Worm (Caenorhabditis elegans) whole organism, young adult: ENCODE results near the gene F16G10.13.

ENCODE experiments used
- C17E4.6 ChIP-seq: fragments of 200-800 bp; sonication (Bioruptor generic); IDR thresholded peaks from 2 replicates; pipeline ENCODE4 v1.3.6; 2022; ENCODE audit warnings: missing genetic modification reagents, missing genetic modification characterization, missing compliant biosample characterization
- F22D6.2 ChIP-seq: sonication (generic microtip); optimal IDR thresholded peaks from 2 replicates; lab custom pipeline; 2016; ENCODE audit warnings: mild to moderate bottlenecking, missing genetic modification characterization, missing compliant biosample characterization
- F23B12.7 ChIP-seq: sonication (generic microtip); optimal IDR thresholded peaks from 2 replicates; lab custom pipeline; 2017; ENCODE audit warnings: missing genetic modification characterization, mild to moderate bottlenecking, missing compliant biosample characterization, antibody characterized with exemption, moderate library complexity; ENCODE audit not compliant: insufficient read depth
- F49E8.2 ChIP-seq: sonication (generic microtip); optimal IDR thresholded peaks from 3 replicates; lab custom pipeline; 2017; ENCODE audit warnings: missing genetic modification characterization, mild to moderate bottlenecking, missing compliant biosample characterization, antibody characterized with exemption, moderate library complexity; ENCODE audit not compliant: insufficient read depth
- F52B5.7 ChIP-seq: sonication (generic microtip); optimal IDR thresholded peaks from 2 replicates; lab custom pipeline; 2016; ENCODE audit warnings: mild to moderate bottlenecking, missing genetic modification characterization, missing compliant biosample characterization
- T26A5.8 ChIP-seq: sonication (generic microtip); optimal IDR thresholded peaks from 2 replicates; lab custom pipeline; 2016; ENCODE audit warnings: missing genetic modification characterization, missing compliant biosample characterization
- Y79H2A.3 ChIP-seq: fragments of 200-800 bp; sonication (Bioruptor generic); conservative IDR thresholded peaks from 2 replicates; pipeline ENCODE4 v1.3.6; 2022; ENCODE audit warnings: missing genetic modification reagents, missing genetic modification characterization, missing compliant biosample characterization
- akir-1 ChIP-seq: fragments of 200-800 bp; sonication (Bioruptor generic); optimal IDR thresholded peaks from 2 replicates; lab custom pipeline; 2018; ENCODE audit warnings: mild to moderate bottlenecking, missing genetic modification characterization, moderate library complexity, missing compliant biosample characterization
- aptf-3 ChIP-seq: fragments of 200-800 bp; sonication (Bioruptor generic); IDR thresholded peaks from 2 replicates; pipeline ENCODE4 v1.3.6; 2022; ENCODE audit warnings: missing genetic modification characterization, missing compliant biosample characterization
- attf-5 ChIP-seq: fragments of 200-800 bp; sonication (Bioruptor generic); optimal IDR thresholded peaks from 2 replicates; lab custom pipeline; 2018; ENCODE audit warnings: mild to moderate bottlenecking, missing genetic modification characterization, missing compliant biosample characterization
- ccch-3 ChIP-seq: fragments of 200-800 bp; sonication (Bioruptor generic); optimal IDR thresholded peaks from 2 replicates; lab custom pipeline; 2018; ENCODE audit warnings: mild to moderate bottlenecking, missing genetic modification characterization, missing compliant biosample characterization
- ceh-91 ChIP-seq: fragments of 200-800 bp; sonication (Bioruptor generic); IDR thresholded peaks from 2 replicates; pipeline ENCODE4 v1.3.6; 2022; ENCODE audit warnings: missing genetic modification reagents, missing genetic modification characterization, missing compliant biosample characterization
- dpl-1 ChIP-seq: fragments of 150-350 bp; optimal IDR thresholded peaks from 2 replicates; lab custom pipeline; 2014; ENCODE audit warnings: missing biosample characterization, missing genetic modification reagents, missing genetic modification characterization
- efl-1 ChIP-seq: fragments of 150-350 bp; optimal IDR thresholded peaks from 2 replicates; lab custom pipeline; 2014; ENCODE audit warnings: missing biosample characterization, missing genetic modification reagents, missing genetic modification characterization
- egl-18 ChIP-seq: fragments of 200-800 bp; sonication (Bioruptor generic); IDR thresholded peaks from 2 replicates; pipeline ENCODE4 v1.3.6; 2022; ENCODE audit warnings: missing genetic modification reagents, missing genetic modification characterization, missing compliant biosample characterization
- egl-44 ChIP-seq: fragments of 200-800 bp; sonication (Bioruptor generic); IDR thresholded peaks from 2 replicates; pipeline ENCODE4 v1.3.6; 2022; ENCODE audit warnings: missing genetic modification reagents, missing genetic modification characterization, missing compliant biosample characterization
- ekl-4 ChIP-seq: fragments of 200-800 bp; sonication (Bioruptor generic); IDR thresholded peaks from 2 replicates; pipeline ENCODE4 v1.3.6; 2022; ENCODE audit warnings: missing genetic modification reagents, missing genetic modification characterization, missing compliant biosample characterization
- hmg-1.2 ChIP-seq: fragments of 200-800 bp; sonication (Bioruptor generic); IDR thresholded peaks from 2 replicates; pipeline ENCODE4 v1.3.6; 2022; ENCODE audit warnings: missing genetic modification reagents, missing genetic modification characterization, missing compliant biosample characterization
- hmg-20 ChIP-seq: fragments of 200-800 bp; sonication (Bioruptor generic); IDR thresholded peaks from 2 replicates; pipeline ENCODE4 v1.3.6; 2022; ENCODE audit warnings: missing genetic modification reagents, missing genetic modification characterization, missing compliant biosample characterization
- hrde-1 ChIP-seq: sonication (generic microtip); optimal IDR thresholded peaks from 2 replicates; lab custom pipeline; 2016; ENCODE audit warnings: missing genetic modification characterization, mild to moderate bottlenecking, missing compliant biosample characterization, moderate library complexity, missing genotype, missing genetic modification reagents, borderline replicate concordance
- hsf-1 ChIP-seq: fragments of 200-800 bp; sonication (Bioruptor generic); IDR thresholded peaks from 2 replicates; pipeline ENCODE4 v1.3.6; 2022; ENCODE audit warnings: missing genetic modification reagents, missing genetic modification characterization, missing compliant biosample characterization
- lag-1 ChIP-seq: fragments of 200-800 bp; sonication (Bioruptor generic); IDR thresholded peaks from 2 replicates; pipeline ENCODE4 v1.3.6; 2022; ENCODE audit warnings: missing genetic modification reagents, missing genetic modification characterization, missing compliant biosample characterization
- lir-1 ChIP-seq: fragments of 200-800 bp; sonication (Bioruptor generic); conservative IDR thresholded peaks from 2 replicates; pipeline ENCODE4 v1.3.6; 2022; ENCODE audit warnings: missing genetic modification reagents, missing genetic modification characterization, missing compliant biosample characterization
- lsl-1 ChIP-seq: fragments of 200-800 bp; sonication (Bioruptor generic); optimal IDR thresholded peaks from 2 replicates; lab custom pipeline; 2018; ENCODE audit warnings: mild to moderate bottlenecking, missing genetic modification characterization, moderate library complexity, missing compliant biosample characterization
- madf-10 ChIP-seq: sonication (generic microtip); optimal IDR thresholded peaks from 2 replicates; lab custom pipeline; 2016; ENCODE audit warnings: mild to moderate bottlenecking, missing genetic modification characterization, missing compliant biosample characterization
- mes-4 ChIP-seq: sonication (generic microtip); optimal IDR thresholded peaks from 2 replicates; lab custom pipeline; 2016; ENCODE audit warnings: missing genotype, missing genetic modification characterization, missing compliant biosample characterization
- nfya-1 ChIP-seq: sonication (generic microtip); optimal IDR thresholded peaks from 2 replicates; lab custom pipeline; 2017; ENCODE audit warnings: antibody characterized with exemption, missing compliant biosample characterization, missing genetic modification characterization, borderline replicate concordance; ENCODE audit not compliant: insufficient read depth
- nfya-2 ChIP-seq: fragments of 200-800 bp; sonication (Bioruptor generic); IDR thresholded peaks from 2 replicates; pipeline ENCODE4 v1.3.6; 2022; ENCODE audit warnings: missing genetic modification reagents, missing genetic modification characterization, missing compliant biosample characterization
- nhr-120 ChIP-seq: fragments of 200-800 bp; sonication (Bioruptor generic); IDR thresholded peaks from 2 replicates; pipeline ENCODE4 v1.3.6; 2022; ENCODE audit warnings: missing genetic modification characterization, missing compliant biosample characterization
- nhr-27 ChIP-seq: fragments of 200-800 bp; sonication (Bioruptor generic); optimal IDR thresholded peaks from 2 replicates; lab custom pipeline; 2018; ENCODE audit warnings: mild to moderate bottlenecking, missing genetic modification characterization, moderate library complexity, missing compliant biosample characterization
- nhr-90 ChIP-seq: sonication (generic microtip); optimal IDR thresholded peaks from 2 replicates; lab custom pipeline; 2016; ENCODE audit warnings: missing genotype, mild to moderate bottlenecking, missing genetic modification characterization, missing compliant biosample characterization
- repo-1 ChIP-seq: sonication (generic microtip); optimal IDR thresholded peaks from 2 replicates; lab custom pipeline; 2017; ENCODE audit warnings: mild to moderate bottlenecking, missing genetic modification characterization, missing compliant biosample characterization
- sdz-38 ChIP-seq: sonication (generic microtip); optimal IDR thresholded peaks from 2 replicates; lab custom pipeline; 2016; ENCODE audit warnings: missing genotype, missing genetic modification characterization, missing compliant biosample characterization
- snpc-4 ChIP-seq, 5 experiments: fragments of 150-350 bp in 1 of 5; sonication (generic microtip) in 4 of 5; optimal IDR thresholded peaks; 2 replicates each; lab custom pipeline; 2014 to 2018; ENCODE audit warnings: missing genetic modification characterization in 5 of 5, missing biosample characterization in 3 of 5, antibody characterized with exemption in 2 of 5, mild to moderate bottlenecking in 2 of 5, missing compliant biosample characterization in 2 of 5, missing genotype in 2 of 5, moderate library complexity in 2 of 5, missing genetic modification reagents in 1 of 5
- sptf-2 ChIP-seq: fragments of 200-800 bp; sonication (Bioruptor generic); optimal IDR thresholded peaks from 2 replicates; lab custom pipeline; 2018; ENCODE audit warnings: mild to moderate bottlenecking, missing genetic modification characterization, missing compliant biosample characterization
- tbp1 ChIP-seq: fragments of 200-800 bp; sonication (Bioruptor generic); optimal IDR thresholded peaks from 2 replicates; lab custom pipeline; 2018; ENCODE audit warnings: mild to moderate bottlenecking, missing genetic modification characterization, missing compliant biosample characterization
- tlf-1 ChIP-seq: fragments of 200-800 bp; sonication (Bioruptor generic); optimal IDR thresholded peaks from 2 replicates; lab custom pipeline; 2018; ENCODE audit warnings: mild to moderate bottlenecking, missing genetic modification characterization, missing compliant biosample characterization
- unc-130 ChIP-seq: sonication (generic microtip); optimal IDR thresholded peaks from 2 replicates; lab custom pipeline; 2016; ENCODE audit warnings: missing genetic modification reagents, missing genetic modification characterization, missing compliant biosample characterization
- zfh-2 ChIP-seq: fragments of 200-800 bp; sonication (Bioruptor generic); conservative IDR thresholded peaks from 2 replicates; pipeline ENCODE4 v1.3.6; 2022; ENCODE audit warnings: missing genetic modification reagents, missing genetic modification characterization, missing compliant biosample characterization
- ztf-26 ChIP-seq: sonication (generic microtip); optimal IDR thresholded peaks from 2 replicates; lab custom pipeline; 2017; ENCODE audit warnings: missing genetic modification characterization, missing compliant biosample characterization

Gene F16G10.13

ce11 chrII:2411093-2411492, 15.3 kb upstream of the F16G10.13 start:
- TF ChIP-seq zfh-2 (GFP tag; lab: Robert Waterston, UW) (peak; percentile 63), hmg-1.2 (no peak), nfya-2 (GFP tag; lab: Robert Waterston, UW) (0 out of 2 replicates have a peak, but pooled peaks have one; percentile 15)
- TF ChIP-seq, all 124 proteins: peak for 2

ce11 chrII:2403984-2404383, 8.2 kb upstream of the F16G10.13 start, which contains the start of gene F16G10.1:
TSS of gene F16G10.1 (plus strand) at chrII:2404284.
- TF ChIP-seq egl-44 = no peak
- TF ChIP-seq egl-18 (GFP tag; lab: Robert Waterston, UW) = no peak
- TF ChIP-seq lag-1 = no peak
- no peak for TF ChIP-seq C17E4.6
- no peak for TF ChIP-seq tlf-1 (GFP tag; lab: Kevin White, UChicago)
- TF ChIP-seq ceh-91 = no peak
- TF ChIP-seq nhr-27 (tag; lab: Kevin White, UChicago) = no peak
- no peak for TF ChIP-seq unc-130 (GFP tag; lab: Kevin White, UChicago)
- no peak for TF ChIP-seq repo-1
- TF ChIP-seq madf-10 (tag; lab: Kevin White, UChicago) = no peak
- TF ChIP-seq efl-1 (GFP tag; lab: Kevin White, UChicago) = no peak
- no peak for TF ChIP-seq ztf-26 (tag; lab: Kevin White, UChicago)
- no peak for TF ChIP-seq F23B12.7
- TF ChIP-seq akir-1 = no peak
- TF ChIP-seq nhr-90 (tag; lab: Kevin White, UChicago) = no peak
- TF ChIP-seq T26A5.8 (tag; lab: Kevin White, UChicago) = no peak
- TF ChIP-seq F22D6.2 (tag; lab: Kevin White, UChicago) = no peak
- no peak for TF ChIP-seq ekl-4 (GFP tag; lab: Robert Waterston, UW)
- TF ChIP-seq F49E8.2 (tag; lab: Kevin White, UChicago) = no peak
- TF ChIP-seq nhr-120 = no peak

- TF ChIP-seq nfya-1 (tag; lab: Kevin White, UChicago) (no peak), Y79H2A.3 (no peak), ccch-3 (no peak), nhr-27 (tag; lab: Kevin White, UChicago) (no peak), hrde-1 (no peak), lsl-1 (GFP tag; lab: Kevin White, UChicago) (no peak)
- TF ChIP-seq, all 124 proteins: peak for 0
Observed at ce11 chrII:2399810-2400209, 4.0 kb upstream of the F16G10.13 start.

ce11 chrII:2398884-2399283, 3.1 kb upstream of the F16G10.13 start, which contains the start of gene F16G10.14:
TSS of gene F16G10.14 (minus strand) at chrII:2398984.
- TF ChIP-seq lir-1 (no peak), tbp1 (GFP tag; lab: Kevin White, UChicago) (no peak), dpl-1 (GFP tag; lab: Kevin White, UChicago) (no peak), sdz-38 (tag; lab: Kevin White, UChicago) (no peak), hsf-1 (GFP tag; lab: Robert Waterston, UW) (no peak), sptf-2 (GFP tag; lab: Kevin White, UChicago) (no peak), snpc-4 (GFP tag; optimal IDR thresholded peaks at IDR 0.05; lab: Kevin White, UChicago) (no peak), snpc-4 (tag; optimal IDR thresholded peaks at IDR 0.05; lab: Kevin White, UChicago) (no peak), aptf-3 (GFP tag; lab: Robert Waterston, UW) (no peak), F52B5.7 (tag; lab: Kevin White, UChicago) (no peak), mes-4 (tag; lab: Kevin White, UChicago) (no peak), attf-5 (GFP tag; lab: Kevin White, UChicago) (no peak), hmg-20 (no peak), ztf-26 (tag; lab: Kevin White, UChicago) (no peak)
